Fruit fly (Drosophila melanogaster) whole organism, embryonic: ENCODE results near the gene nenya.

ENCODE experiments used
- ATbp ChIP-seq: fragments of 200-800 bp; sonication (Bioruptor generic); optimal IDR thresholded peaks from 2 replicates; lab custom pipeline; 2017; ENCODE audit warnings: missing biosample characterization, mild to moderate bottlenecking, missing genetic modification characterization, missing genetic modification reagents
- Bgb ChIP-seq: fragments of 200-800 bp; sonication (Bioruptor generic); IDR thresholded peaks from 2 replicates; pipeline ENCODE4 v1.3.6; 2022; ENCODE audit warnings: missing biosample characterization, missing genetic modification characterization; ENCODE audit not compliant: partially characterized antibody
- CG10462 ChIP-seq: fragments of 200-800 bp; sonication (Bioruptor generic); optimal IDR thresholded peaks from 2 replicates; lab custom pipeline; 2016; ENCODE audit warnings: missing biosample characterization, missing genetic modification characterization
- CG10959 ChIP-seq: fragments of 200-800 bp; sonication (Bioruptor generic); IDR thresholded peaks from 2 replicates; pipeline ENCODE4 v1.3.6; 2022; ENCODE audit warnings: missing biosample characterization, missing genetic modification characterization
- CG10979 ChIP-seq: fragments of 200-800 bp; sonication (Bioruptor generic); optimal IDR thresholded peaks from 2 replicates; lab custom pipeline; 2018; ENCODE audit warnings: missing biosample characterization, mild to moderate bottlenecking, missing genetic modification characterization, moderate library complexity
- CG12155 ChIP-seq: fragments of 200-800 bp; sonication (Bioruptor generic); optimal IDR thresholded peaks from 3 replicates; lab custom pipeline; 2016; ENCODE audit warnings: missing biosample characterization, missing genetic modification characterization
- CG12391 ChIP-seq: fragments of 200-800 bp; sonication (Bioruptor generic); optimal IDR thresholded peaks from 3 replicates; lab custom pipeline; 2018; ENCODE audit warnings: missing biosample characterization, mild to moderate bottlenecking, missing genetic modification characterization, moderate library complexity
- CG12769 ChIP-seq: fragments of 200-800 bp; sonication (Bioruptor generic); optimal IDR thresholded peaks from 2 replicates; lab custom pipeline; 2019; ENCODE audit warnings: missing biosample characterization, mild to moderate bottlenecking, missing genetic modification characterization, moderate library complexity
- CG1647 ChIP-seq: fragments of 200-800 bp; sonication (Bioruptor generic); optimal IDR thresholded peaks from 3 replicates; lab custom pipeline; 2016; ENCODE audit warnings: missing biosample characterization, missing genetic modification characterization
- CG16813 ChIP-seq: fragments of 200-800 bp; sonication (Bioruptor generic); IDR thresholded peaks from 3 replicates; pipeline ENCODE4 v1.3.6; 2022; ENCODE audit warnings: missing biosample characterization, missing genetic modification characterization; ENCODE audit not compliant: partially characterized antibody
- CG17385 ChIP-seq: fragments of 200-800 bp; sonication (Bioruptor generic); optimal IDR thresholded peaks from 3 replicates; lab custom pipeline; 2018; ENCODE audit warnings: missing biosample characterization, mild to moderate bottlenecking, missing genetic modification characterization
- CG18476 ChIP-seq: fragments of 200-800 bp; sonication (Bioruptor generic); optimal IDR thresholded peaks from 2 replicates; lab custom pipeline; 2016; ENCODE audit warnings: missing biosample characterization, mild to moderate bottlenecking, missing genetic modification characterization
- CG2712 ChIP-seq: fragments of 200-800 bp; optimal IDR thresholded peaks from 3 replicates; lab custom pipeline; 2019; ENCODE audit warnings: missing biosample characterization, mild to moderate bottlenecking, missing genetic modification characterization, moderate library complexity
- CG2889 ChIP-seq: fragments of 200-800 bp; sonication (Bioruptor generic); IDR thresholded peaks from 3 replicates; pipeline ENCODE4 v1.3.6; 2022; ENCODE audit warnings: missing biosample characterization, missing genetic modification characterization
- CG32772 ChIP-seq: fragments of 200-800 bp; sonication (Bioruptor generic); IDR thresholded peaks from 2 replicates; pipeline ENCODE4 v1.3.6; 2022; ENCODE audit warnings: missing biosample characterization, missing genetic modification characterization
- CG4328 ChIP-seq: fragments of 200-800 bp; sonication (Bioruptor generic); optimal IDR thresholded peaks from 3 replicates; lab custom pipeline; 2017; ENCODE audit warnings: missing biosample characterization, missing genetic modification reagents, missing genetic modification characterization
- CG4360 ChIP-seq: fragments of 200-800 bp; sonication (Bioruptor generic); IDR thresholded peaks from 2 replicates; pipeline ENCODE4 v1.3.6; 2022; ENCODE audit warnings: missing biosample characterization, missing genetic modification characterization
- CG5953 ChIP-seq: fragments of 200-800 bp; sonication (Bioruptor generic); IDR thresholded peaks from 2 replicates; pipeline ENCODE4 v1.3.6; 2022; ENCODE audit warnings: missing biosample characterization, missing genetic modification characterization
- CG7745 ChIP-seq: fragments of 200-800 bp; sonication (Bioruptor generic); optimal IDR thresholded peaks from 2 replicates; lab custom pipeline; 2018; ENCODE audit warnings: missing biosample characterization, mild to moderate bottlenecking, missing genetic modification characterization, moderate library complexity
- CG7963 ChIP-seq: fragments of 200-800 bp; sonication (Bioruptor generic); IDR thresholded peaks from 3 replicates; pipeline ENCODE4 v1.3.6; 2022; ENCODE audit warnings: missing biosample characterization, missing genetic modification characterization; ENCODE audit not compliant: partially characterized antibody
- CG8388 ChIP-seq: fragments of 200-800 bp; sonication (Bioruptor generic); optimal IDR thresholded peaks from 2 replicates; lab custom pipeline; 2019; ENCODE audit warnings: missing biosample characterization, mild to moderate bottlenecking, missing genetic modification characterization, moderate library complexity
- CG9876 ChIP-seq: fragments of 200-800 bp; sonication (Bioruptor generic); optimal IDR thresholded peaks from 2 replicates; lab custom pipeline; 2016; ENCODE audit warnings: missing biosample characterization, missing genetic modification characterization
- CG9932 ChIP-seq: fragments of 200-800 bp; sonication (Bioruptor generic); IDR thresholded peaks from 2 replicates; pipeline ENCODE4 v1.3.6; 2022; ENCODE audit warnings: missing biosample characterization, missing genetic modification characterization
- Dbx ChIP-seq: fragments of 200-800 bp; sonication (Bioruptor generic); IDR thresholded peaks from 3 replicates; pipeline ENCODE4 v1.3.6; 2022; ENCODE audit warnings: missing biosample characterization, missing genetic modification characterization
- Ets65A ChIP-seq: fragments of 200-800 bp; sonication (Bioruptor generic); peaks from one replicate; lab custom pipeline; 2016; ENCODE audit warnings: missing biosample characterization, missing genetic modification characterization
- Fer2 ChIP-seq: fragments of 200-800 bp; sonication (Bioruptor generic); optimal IDR thresholded peaks from 2 replicates; lab custom pipeline; 2018; ENCODE audit warnings: missing biosample characterization, mild to moderate bottlenecking, missing genetic modification characterization, moderate library complexity
- H2.0 ChIP-seq: fragments of 200-800 bp; sonication (Bioruptor generic); IDR thresholded peaks from 2 replicates; pipeline ENCODE4 v1.3.6; 2022; ENCODE audit warnings: missing biosample characterization, missing genetic modification characterization
- HmgZ ChIP-seq: fragments of 200-800 bp; sonication (Bioruptor generic); optimal IDR thresholded peaks from 2 replicates; lab custom pipeline; 2018; ENCODE audit warnings: missing biosample characterization, mild to moderate bottlenecking, missing genetic modification characterization
- Hr3 ChIP-seq: fragments of 200-800 bp; sonication (Bioruptor generic); optimal IDR thresholded peaks from 3 replicates; lab custom pipeline; 2016; ENCODE audit warnings: missing biosample characterization, missing genetic modification characterization
- Hsf ChIP-seq: fragments of 200-800 bp; sonication (Bioruptor generic); optimal IDR thresholded peaks from 3 replicates; lab custom pipeline; 2016; ENCODE audit warnings: missing biosample characterization, missing genetic modification characterization
- Lpt ChIP-seq: fragments of >200 bp; optimal IDR thresholded peaks from 2 replicates; lab custom pipeline; 2018; ENCODE audit warnings: missing biosample characterization, missing genetic modification characterization
- NfI ChIP-seq: fragments of 200-800 bp; sonication (Bioruptor generic); optimal IDR thresholded peaks from 3 replicates; lab custom pipeline; 2018; ENCODE audit warnings: missing biosample characterization, mild to moderate bottlenecking, missing genetic modification characterization, moderate library complexity
- Usf ChIP-seq: fragments of 200-800 bp; sonication (Bioruptor generic); optimal IDR thresholded peaks from 2 replicates; lab custom pipeline; 2017; ENCODE audit warnings: missing genotype, missing biosample characterization, missing genetic modification characterization
- chinmo ChIP-seq: fragments of 200-800 bp; sonication (Bioruptor generic); IDR thresholded peaks from 4 replicates; pipeline ENCODE4 v1.3.6; 2022; ENCODE audit warnings: missing biosample characterization, missing genetic modification characterization; ENCODE audit not compliant: partially characterized antibody
- da ChIP-seq: fragments of 200-800 bp; sonication (Bioruptor generic); optimal IDR thresholded peaks from 2 replicates; lab custom pipeline; 2016; ENCODE audit warnings: missing biosample characterization, missing genetic modification characterization
- dan ChIP-seq: fragments of 200-800 bp; sonication (Bioruptor generic); IDR thresholded peaks from 2 replicates; pipeline ENCODE4 v1.3.6; 2022; ENCODE audit warnings: missing biosample characterization, missing genetic modification characterization
- dm ChIP-seq: fragments of 200-800 bp; sonication (Bioruptor generic); optimal IDR thresholded peaks from 3 replicates; lab custom pipeline; 2016; ENCODE audit warnings: missing biosample characterization, missing genetic modification characterization
- dmrt11E ChIP-seq: fragments of 200-800 bp; sonication (Bioruptor generic); optimal IDR thresholded peaks from 3 replicates; lab custom pipeline; 2018; ENCODE audit warnings: missing biosample characterization, mild to moderate bottlenecking, missing genetic modification characterization, moderate library complexity
- dysf ChIP-seq: fragments of 200-800 bp; sonication (Bioruptor generic); IDR thresholded peaks from 3 replicates; pipeline ENCODE4 v1.3.6; 2022; ENCODE audit warnings: missing biosample characterization, missing genetic modification characterization
- exex ChIP-seq: fragments of 200-800 bp; sonication (Bioruptor generic); optimal IDR thresholded peaks from 4 replicates; lab custom pipeline; 2018; ENCODE audit warnings: missing biosample characterization, mild to moderate bottlenecking, missing genetic modification characterization, moderate library complexity
- gsb-n ChIP-seq: fragments of 200-800 bp; sonication (Bioruptor generic); optimal IDR thresholded peaks from 3 replicates; lab custom pipeline; 2018; ENCODE audit warnings: missing biosample characterization, mild to moderate bottlenecking, missing genetic modification characterization
- ind ChIP-seq: fragments of 200-800 bp; sonication (Bioruptor generic); optimal IDR thresholded peaks from 3 replicates; lab custom pipeline; 2016; ENCODE audit warnings: missing biosample characterization, missing genetic modification characterization
- kay ChIP-seq: fragments of 200-800 bp; sonication (Bioruptor generic); optimal IDR thresholded peaks from 2 replicates; lab custom pipeline; 2016; ENCODE audit warnings: missing biosample characterization, missing genetic modification characterization
- ken ChIP-seq: fragments of 200-800 bp; sonication (Bioruptor generic); IDR thresholded peaks from 3 replicates; pipeline ENCODE4 v1.3.6; 2022; ENCODE audit warnings: missing biosample characterization, missing genetic modification characterization
- lbe ChIP-seq: fragments of 200-800 bp; sonication (Bioruptor generic); optimal IDR thresholded peaks from 2 replicates; lab custom pipeline; 2016; ENCODE audit warnings: missing biosample characterization, mild to moderate bottlenecking, missing genetic modification characterization
- phol ChIP-seq: fragments of 200-800 bp; sonication (Bioruptor generic); optimal IDR thresholded peaks from 3 replicates; lab custom pipeline; 2018; ENCODE audit warnings: missing biosample characterization, mild to moderate bottlenecking, missing genetic modification characterization, moderate library complexity
- ranshi ChIP-seq: fragments of 200-800 bp; sonication (Bioruptor generic); IDR thresholded peaks from 2 replicates; pipeline ENCODE4 v1.3.6; 2022; ENCODE audit warnings: missing biosample characterization, missing genetic modification characterization
- vnd ChIP-seq: fragments of 200-800 bp; sonication (Bioruptor generic); IDR thresholded peaks from 3 replicates; pipeline ENCODE4 v1.3.6; 2022; ENCODE audit warnings: missing biosample characterization, missing genetic modification characterization; ENCODE audit not compliant: partially characterized antibody
- zfh2 ChIP-seq: fragments of 200-800 bp; sonication (Bioruptor generic); optimal IDR thresholded peaks from 2 replicates; lab custom pipeline; 2016; ENCODE audit warnings: missing biosample characterization, missing genetic modification characterization

Gene nenya

dm6 chr3R:27916355-27917019 is 11.5 kb downstream of the nenya start, which contains the start of the genes CG5003 and mRpS22 (continued):
- TF ChIP-seq CG32772 (GFP tag; lab: Robert Waterston, UW) = 0 out of 2 replicates have a peak, but pooled peaks have one; percentile 54
- TF ChIP-seq exex (tag; lab: Kevin White, UChicago) = peak; percentile 48
- peak; percentile 55 for TF ChIP-seq CG17385
- TF ChIP-seq lbe (GFP tag; lab: Kevin White, UChicago) = peak; percentile 29
- TF ChIP-seq H2.0 (GFP tag; lab: Robert Waterston, UW) = peak; percentile 28
- peak; percentile 32 for TF ChIP-seq HmgZ (tag; lab: Kevin White, UChicago)
- TF ChIP-seq ken (GFP tag; lab: Robert Waterston, UW) = no peak
- peak; percentile 55 for TF ChIP-seq CG1647 (GFP tag; lab: Kevin White, UChicago)
- TF ChIP-seq CG12769 (tag; lab: Kevin White, UChicago) = no peak
- TF ChIP-seq CG2889 (GFP tag; lab: Robert Waterston, UW) = no peak
- TF ChIP-seq chinmo = 0 out of 4 replicates have a peak, but pooled peaks have one; percentile 32
- peak; percentile 54 for TF ChIP-seq Hsf (GFP tag; lab: Kevin White, UChicago)
- no peak for TF ChIP-seq dan (GFP tag; lab: Robert Waterston, UW)
- no peak for TF ChIP-seq ATbp (GFP tag; lab: Kevin White, UChicago)
- TF ChIP-seq CG12155 (GFP tag; lab: Kevin White, UChicago) = peak; percentile 61
- TF ChIP-seq Usf = no peak
- TF ChIP-seq CG10979 (tag; lab: Kevin White, UChicago) = peak; percentile 40
- no peak for TF ChIP-seq CG7963 (GFP tag; lab: Robert Waterston, UW)
- TF ChIP-seq CG10462 (GFP tag; lab: Kevin White, UChicago) = peak; percentile 41
- peak; percentile 57 for TF ChIP-seq CG18476 (GFP tag; lab: Kevin White, UChicago)
- 0 out of 2 replicates have a peak, but pooled peaks have one; percentile 37 for TF ChIP-seq Bgb
- 0 out of 3 replicates have a peak, but pooled peaks have one; percentile 28 for TF ChIP-seq vnd (GFP tag; lab: Robert Waterston, UW)
- TF ChIP-seq CG12391 = peak; percentile 81
- TF ChIP-seq CG5953 (GFP tag; lab: Robert Waterston, UW) = no peak
- TF ChIP-seq kay = peak; percentile 55
- peak; percentile 17; the same call in 2 of the 3 replicates for TF ChIP-seq Dbx (GFP tag; lab: Robert Waterston, UW)
- no peak for TF ChIP-seq CG7745 (tag; lab: Kevin White, UChicago)
- TF ChIP-seq ranshi (GFP tag; lab: Robert Waterston, UW) = 0 out of 2 replicates have a peak, but pooled peaks have one; percentile 11
- peak; percentile 54 for TF ChIP-seq gsb-n (tag; lab: Kevin White, UChicago)
- peak; percentile 69 for TF ChIP-seq CG2712 (tag; lab: Kevin White, UChicago)
- peak; percentile 64 for TF ChIP-seq Hr3
- TF ChIP-seq dmrt11E (tag; lab: Kevin White, UChicago) = peak; percentile 47
- peak; percentile 46; the same call in 1 of the 3 replicates for TF ChIP-seq CG16813 (GFP tag; lab: Robert Waterston, UW)
- TF ChIP-seq CG10959 = 0 out of 2 replicates have a peak, but pooled peaks have one; percentile 10
- TF ChIP-seq zfh2 = peak; percentile 44
- no peak for TF ChIP-seq CG4360 (GFP tag; lab: Robert Waterston, UW)
- peak; percentile 58 for TF ChIP-seq CG4328
- TF ChIP-seq dm = peak; percentile 12
- TF ChIP-seq ind (GFP tag; lab: Kevin White, UChicago) = peak; percentile 59
- TF ChIP-seq Lpt = no peak
- peak; percentile 78 for TF ChIP-seq CG9932 (GFP tag; lab: Robert Waterston, UW)
- TF ChIP-seq da (GFP tag; lab: Kevin White, UChicago) = no peak
- peak; percentile 14 for TF ChIP-seq CG8388
- peak; percentile 21; the same call in 1 of the 3 replicates for TF ChIP-seq dysf (GFP tag; lab: Robert Waterston, UW)
- peak; percentile 76 for TF ChIP-seq phol (tag; lab: Kevin White, UChicago)
- peak; percentile 28 for TF ChIP-seq CG9876
- TF ChIP-seq Fer2 = peak; percentile 63
- TF ChIP-seq NfI (GFP tag; lab: Kevin White, UChicago) = peak; percentile 58
- peak; percentile 87 for TF ChIP-seq Ets65A (GFP tag; lab: Kevin White, UChicago)
